Fruit fly (Drosophila melanogaster): Measurements from ENCODE around the gene Sas10.

- no peak for TF ChIP-seq CG8478 (optimal IDR thresholded peaks at IDR 0.05)
- TF ChIP-seq insv (GFP tag; optimal IDR thresholded peaks at IDR 0.05): no peak
- no peak for TF ChIP-seq lilli (GFP tag; optimal IDR thresholded peaks at IDR 0.05)
- no peak for TF ChIP-seq CG3838 (GFP tag; optimal IDR thresholded peaks at IDR 0.05)
- no peak for TF ChIP-seq vvl (GFP tag; IDR thresholded peaks at IDR 0.05)
- no peak for TF ChIP-seq ftz-f1 (GFP tag; optimal IDR thresholded peaks at IDR 0.05)
These were observed 6.4 kb downstream of the Sas10 start, which contains the start of gene Mcm3 for dm6 chrX:5323636-5324035.

Measured in whole organism, embryonic.